Fruit fly (Drosophila melanogaster): ENCODE results near the gene CG13992.

Gene CG13992

DNA sequence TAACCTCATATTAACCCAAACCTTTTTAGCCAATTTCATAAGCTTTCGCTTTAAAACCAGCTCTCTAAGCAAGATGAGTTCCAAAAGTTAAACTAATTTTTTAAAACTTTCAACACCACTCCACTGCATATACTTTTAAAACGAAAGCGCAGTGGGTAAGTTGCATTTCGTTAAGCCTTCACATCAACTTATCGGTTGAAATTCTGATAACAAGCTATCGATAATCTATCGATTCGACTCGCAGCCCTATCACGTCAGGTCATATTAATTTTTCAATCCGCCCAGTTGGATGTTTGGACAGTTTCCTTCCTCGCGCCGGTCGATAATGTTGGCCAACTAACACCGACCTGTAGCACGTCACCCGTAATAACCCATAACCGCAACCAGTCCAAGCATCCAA, 18.5 kb upstream of the CG13992 start, which contains the start of gene ifc (continued):
- TF ChIP-seq Myb (GFP tag; optimal IDR thresholded peaks at IDR 0.05) (peak; percentile 70), Atf-2 (GFP tag; optimal IDR thresholded peaks at IDR 0.05) (peak; percentile 45), Ada2b (GFP tag; IDR thresholded peaks at IDR 0.05) (no peak), Ets65A (GFP tag) (peak; percentile 95), fd3F (GFP tag; optimal IDR thresholded peaks at IDR 0.05) (peak; percentile 22), Dad (GFP tag; optimal IDR thresholded peaks at IDR 0.05) (peak; percentile 69), gt (GFP tag; IDR thresholded peaks at IDR 0.05) (no peak), Neu2 (GFP tag; optimal IDR thresholded peaks at IDR 0.05; ENCODE audit: borderline replicate concordance) (peak; percentile 82), CG7372 (GFP tag; IDR thresholded peaks at IDR 0.05) (no peak), hbn (GFP tag; IDR thresholded peaks at IDR 0.05; ENCODE audit: partially characterized antibody) (no peak), dan (GFP tag; IDR thresholded peaks at IDR 0.05) (no peak), disco-r (GFP tag; optimal IDR thresholded peaks at IDR 0.05) (peak; percentile 19), Nf-YB (GFP tag; optimal IDR thresholded peaks at IDR 0.05) (peak; percentile 19), B-H2 (GFP tag; optimal IDR thresholded peaks at IDR 0.05) (peak; percentile 76), CG12391 (tag; optimal IDR thresholded peaks at IDR 0.05) (peak; percentile 74), Bteb2 (GFP tag; optimal IDR thresholded peaks at IDR 0.05) (peak; percentile 47), cato (GFP tag; optimal IDR thresholded peaks at IDR 0.05; ENCODE audit: borderline replicate concordance) (peak; percentile 17), CG15601 (tag; optimal IDR thresholded peaks at IDR 0.05) (peak; percentile 72), CG12104 (GFP tag; optimal IDR thresholded peaks at IDR 0.05) (peak; percentile 8), CG12659 (GFP tag; optimal IDR thresholded peaks at IDR 0.05) (peak; percentile 86), CG7786 (GFP tag; optimal IDR thresholded peaks at IDR 0.05) (peak; percentile 54), ash1 (GFP tag; optimal IDR thresholded peaks at IDR 0.05) (peak; percentile 23), otp (GFP tag; IDR thresholded peaks at IDR 0.05) (no peak), CG12155 (GFP tag; optimal IDR thresholded peaks at IDR 0.05) (peak; percentile 37), shn (GFP tag; optimal IDR thresholded peaks at IDR 0.05) (peak; percentile 74), Deaf1 (tag; optimal IDR thresholded peaks at IDR 0.05) (peak; percentile 3), kni (GFP tag; optimal IDR thresholded peaks at IDR 0.05) (no peak), sug (tag; optimal IDR thresholded peaks at IDR 0.05) (peak; percentile 60), pnt (GFP tag; optimal IDR thresholded peaks at IDR 0.05) (peak; percentile 41), CG2712 (tag; optimal IDR thresholded peaks at IDR 0.05) (peak; percentile 76), CG8290 (GFP tag; optimal IDR thresholded peaks at IDR 0.05) (peak; percentile 89), CG8290 (tag; optimal IDR thresholded peaks at IDR 0.05) (peak; percentile 43 to 84), az2 (GFP tag; optimal IDR thresholded peaks at IDR 0.05) (peak; percentile 37), Antp (GFP tag; optimal IDR thresholded peaks at IDR 0.05) (peak; percentile 57), CG2889 (GFP tag; IDR thresholded peaks at IDR 0.05) (no peak), CG13287 (GFP tag; IDR thresholded peaks at IDR 0.05; ENCODE audit: partially characterized antibody) (no peak), Six4 (GFP tag; optimal IDR thresholded peaks at IDR 0.05) (peak; percentile 7), eyg (GFP tag; optimal IDR thresholded peaks at IDR 0.05) (peak; percentile 53), CG16863 (GFP tag; optimal IDR thresholded peaks at IDR 0.05) (peak; percentile 25), caup (GFP tag; optimal IDR thresholded peaks at IDR 0.05; ENCODE audit: severe bottlenecking) (peak; percentile 17), Hmr (GFP tag; optimal IDR thresholded peaks at IDR 0.05) (peak; percentile 73), hkb (optimal IDR thresholded peaks at IDR 0.05) (peak; percentile 79), hkb (GFP tag; IDR thresholded peaks at IDR 0.05) (no peak)

DNA sequence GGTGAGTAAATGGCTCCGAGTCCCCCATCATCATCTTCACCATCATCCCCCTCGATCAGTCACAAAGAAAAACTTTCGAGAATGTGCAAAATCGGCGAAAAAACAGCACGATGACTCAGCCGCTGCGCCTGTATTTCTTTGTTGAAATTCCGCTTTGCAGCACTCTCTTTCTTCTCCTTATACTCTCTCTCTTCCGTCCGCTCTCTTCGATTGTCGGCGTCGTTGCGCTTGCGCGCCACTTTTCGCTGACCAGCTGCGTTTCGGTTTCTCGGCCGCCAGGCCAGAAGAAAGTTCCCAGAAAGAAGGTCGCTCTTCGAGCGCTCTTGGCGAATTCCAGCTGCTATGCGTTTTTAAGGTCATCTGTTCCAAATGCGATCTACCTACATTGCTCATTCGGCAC, 15.7 kb upstream of the CG13992 start:
- no peak for TF ChIP-seq CG2875 (GFP tag; optimal IDR thresholded peaks at IDR 0.05)
- TF ChIP-seq pros (GFP tag; optimal IDR thresholded peaks at IDR 0.05) = peak; percentile 58
- peak; percentile 11 for TF ChIP-seq cad (GFP tag; optimal IDR thresholded peaks at IDR 0.05)
- peak; percentile 20 to 73 for TF ChIP-seq Trl (optimal IDR thresholded peaks at IDR 0.05)
- no peak for TF ChIP-seq Trl (GFP tag; optimal IDR thresholded peaks at IDR 0.05)
- no peak for TF ChIP-seq Doc3 (GFP tag; IDR thresholded peaks at IDR 0.05; ENCODE audit: partially characterized antibody)
- TF ChIP-seq Jarid2 (GFP tag; optimal IDR thresholded peaks at IDR 0.05) = no peak
- TF ChIP-seq CoRest (tag; optimal IDR thresholded peaks at IDR 0.05) = no peak
- TF ChIP-seq Hr78 (GFP tag; optimal IDR thresholded peaks at IDR 0.05) = no peak
- no peak for TF ChIP-seq cato (GFP tag; optimal IDR thresholded peaks at IDR 0.05; ENCODE audit: borderline replicate concordance)
- peak; percentile 67 for TF ChIP-seq CG15479 (GFP tag; optimal IDR thresholded peaks at IDR 0.05)
- TF ChIP-seq Vsx1 (GFP tag; optimal IDR thresholded peaks at IDR 0.05) = no peak
